Worm (Caenorhabditis elegans) whole organism, early embryonic: ENCODE results near the gene K01A6.7.

Source experiments
- ama-1 ChIP-seq: fragments of 150-350 bp; optimal IDR thresholded peaks from 2 replicates; lab custom pipeline; 2014
- ets-7 ChIP-seq: sonication (generic microtip); optimal IDR thresholded peaks from 2 replicates; lab custom pipeline; 2016; ENCODE audit warnings: missing genotype, missing genetic modification characterization, missing compliant biosample characterization
- hmg-4 ChIP-seq: fragments of 200-800 bp; sonication (Bioruptor generic); optimal IDR thresholded peaks from 2 replicates; lab custom pipeline; 2018; ENCODE audit warnings: mild to moderate bottlenecking, missing genetic modification characterization, missing compliant biosample characterization
- hnd-1 ChIP-seq: sonication (generic microtip); optimal IDR thresholded peaks from 2 replicates; lab custom pipeline; 2016; ENCODE audit warnings: missing genetic modification characterization, missing compliant biosample characterization
- tbx-11 ChIP-seq: fragments of 200-800 bp; sonication (Bioruptor generic); IDR thresholded peaks from 2 replicates; pipeline ENCODE4 v1.3.6; 2022; ENCODE audit warnings: missing genetic modification characterization, missing compliant biosample characterization

DNA sequence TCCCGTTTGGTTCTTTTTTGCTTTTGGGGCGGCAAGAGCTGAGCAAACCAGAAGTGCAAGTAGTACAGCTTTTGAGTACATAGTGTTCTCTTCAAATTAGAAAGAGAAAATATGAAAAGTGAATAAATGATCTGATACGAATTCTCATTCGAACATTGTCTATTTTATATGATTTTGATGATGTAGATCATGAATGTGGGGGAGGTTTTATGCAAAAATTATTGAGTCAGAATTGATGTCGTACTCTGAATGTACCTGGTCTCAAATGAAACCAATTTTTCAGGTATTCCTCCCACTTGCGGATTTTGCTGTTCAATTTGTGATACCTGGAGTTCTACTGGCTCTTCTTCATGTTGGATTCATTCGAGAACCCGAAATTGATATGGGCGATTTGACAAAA lies 1.8 kb upstream of the K01A6.7 start, which contains the start of gene K01A6.4:
- no peak for TF ChIP-seq ama-1 (lab: Kevin White, UChicago)
- TF ChIP-seq tbx-11 (GFP tag; lab: Robert Waterston, UW) = no peak
- no peak for TF ChIP-seq hmg-4 (GFP tag; lab: Kevin White, UChicago)
- no peak for TF ChIP-seq ets-7 (tag; lab: Kevin White, UChicago)
- TF ChIP-seq hnd-1 (tag; lab: Kevin White, UChicago) = no peak
